Fruit fly (Drosophila melanogaster) whole organism, adult: ENCODE results near the gene CAH3.

Experiments used
- bab1 ChIP-seq: fragments of 200-800 bp; sonication (Bioruptor generic); optimal IDR thresholded peaks from 3 replicates; lab custom pipeline; 2019; ENCODE audit warnings: missing biosample characterization, mild to moderate bottlenecking, missing genetic modification characterization, moderate library complexity
- kay ChIP-seq: fragments of 200-800 bp; sonication (Bioruptor generic); peaks from one replicate; lab custom pipeline; 2016; ENCODE audit warnings: missing biosample characterization, missing genetic modification characterization, borderline replicate concordance

DNA sequence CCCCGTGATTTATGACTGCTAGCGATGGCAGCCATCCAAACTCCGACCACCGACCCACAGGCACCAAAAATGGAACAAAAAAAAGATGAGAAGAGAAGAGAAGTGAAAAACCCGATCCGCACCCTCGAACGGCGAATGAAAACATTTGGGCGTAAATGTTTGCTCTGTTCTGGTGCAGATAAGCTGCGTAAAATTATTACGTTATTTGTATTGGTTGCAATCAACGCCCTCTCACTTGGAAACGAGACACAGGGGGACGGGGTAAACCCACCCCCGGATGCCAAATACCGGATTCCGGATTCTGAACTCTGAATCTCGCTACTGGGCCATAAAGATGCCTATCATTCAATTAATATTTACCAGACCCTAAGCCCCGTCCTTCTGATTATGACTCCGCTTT is 44.0 kb upstream of the CAH3 start:
- TF ChIP-seq kay (GFP tag; lab: Kevin White, UChicago) (no peak), bab1 (no peak)
